Worm (Caenorhabditis elegans): ENCODE data around the gene clec-263.

Gene clec-263

ce11 chrV:20574314-20574713, at the start of gene clec-263:
clec-263 (plus strand) TSS chrV:20574614.
- TF ChIP-seq lin-13 (GFP tag; optimal IDR thresholded peaks at IDR 0.05): no peak
- TF ChIP-seq efl-1 (optimal IDR thresholded peaks at IDR 0.05): no peak
- TF ChIP-seq efl-1 (GFP tag; optimal IDR thresholded peaks at IDR 0.05 in 1 of 2): peak in 1 of 2 experiments; percentile 4

DNA sequence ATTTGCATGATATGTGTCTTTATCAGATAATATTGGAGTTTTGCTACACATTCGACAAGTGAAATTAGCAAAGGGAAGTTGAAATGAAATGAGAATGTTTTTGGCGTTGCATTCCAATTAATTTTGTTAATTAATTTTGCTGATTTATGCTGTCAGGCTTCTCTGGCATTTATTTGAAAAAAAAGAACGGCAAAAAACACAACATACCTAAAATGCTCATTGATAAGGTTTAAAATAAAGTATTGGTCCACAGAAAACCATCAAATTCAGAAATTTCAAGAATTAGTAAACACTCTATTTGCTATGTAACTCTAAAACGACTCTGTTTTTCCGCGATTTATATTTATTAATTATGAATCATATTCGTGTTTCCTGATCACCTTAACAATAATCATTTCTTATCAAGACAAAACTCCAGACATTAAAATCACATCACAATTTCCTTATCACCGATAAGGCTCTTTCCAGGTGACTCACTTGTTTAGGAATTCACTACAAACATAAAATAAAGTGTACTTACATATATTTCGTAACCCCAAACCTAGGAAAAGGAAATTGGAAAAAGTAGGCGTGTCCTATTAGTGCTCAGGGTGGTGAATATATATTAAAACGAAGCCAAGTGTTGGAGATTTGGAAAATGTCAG, 48.5 kb upstream of the clec-263 start, which contains the start of the genes srh-166 and Y38H6C.24:
Gene srh-166 (minus strand): TSS at position 51 of the 644 bp plus-strand sequence.
Gene Y38H6C.24 (plus strand): TSS at position 620 of the 644 bp plus-strand sequence.
- TF ChIP-seq swsn-7 (tag; optimal IDR thresholded peaks at IDR 0.05): no peak
- TF ChIP-seq lin-35 (GFP tag; optimal IDR thresholded peaks at IDR 0.05): no peak
- TF ChIP-seq nhr-20 (tag; optimal IDR thresholded peaks at IDR 0.05): peak; percentile 23
- TF ChIP-seq elt-2 (tag; optimal IDR thresholded peaks at IDR 0.05): peak; percentile 77
- TF ChIP-seq egl-13 (tag; optimal IDR thresholded peaks at IDR 0.05): no peak
- TF ChIP-seq nhr-77 (tag; optimal IDR thresholded peaks at IDR 0.05): no peak
- peak; percentile 86 for TF ChIP-seq pqm-1 (tag; optimal IDR thresholded peaks at IDR 0.05)

ce11 chrV:20527493-20527892, 46.9 kb upstream of the clec-263 start, which contains the start of gene Y38H6C.13:
Y38H6C.13 (plus strand) TSS chrV:20527793.
- TF ChIP-seq fkh-8 (tag; optimal IDR thresholded peaks at IDR 0.05) (peak; percentile 3), sox-4 (tag; optimal IDR thresholded peaks at IDR 0.05) (no peak)

DNA sequence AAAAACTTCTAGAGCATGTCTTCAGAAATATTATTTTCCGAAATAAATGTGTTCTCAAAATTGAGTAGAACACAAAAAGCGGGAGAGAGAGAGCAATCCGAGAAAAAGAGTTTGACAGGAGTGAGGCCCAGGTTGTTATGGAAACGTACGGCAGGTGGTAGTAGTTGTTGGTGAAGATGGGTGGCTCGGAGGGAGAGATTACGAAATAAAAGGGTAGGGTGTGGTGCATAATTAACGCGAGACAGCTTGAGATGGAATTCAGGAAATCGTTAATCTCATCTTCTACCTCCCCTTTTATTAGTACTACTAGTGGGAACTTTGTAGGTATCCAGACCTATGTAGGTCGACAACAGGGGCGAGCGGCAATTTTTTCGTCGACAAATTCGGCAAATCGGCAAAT, 40.3 kb upstream of the clec-263 start, which contains the start of gene famh-161:
Gene famh-161 (minus strand): TSS at position 101 of the 400 bp plus-strand sequence.
- peak; percentile 12 for TF ChIP-seq fkh-8 (tag; optimal IDR thresholded peaks at IDR 0.05)
- no peak for TF ChIP-seq sox-4 (tag; optimal IDR thresholded peaks at IDR 0.05)
- TF ChIP-seq pax-3 (tag; optimal IDR thresholded peaks at IDR 0.05): no peak
- TF ChIP-seq lsy-2 (tag; optimal IDR thresholded peaks at IDR 0.05): no peak
- TF ChIP-seq lir-3 (tag; optimal IDR thresholded peaks at IDR 0.05; ENCODE audit: poor library complexity): no peak
- TF ChIP-seq tbx-2 (tag; optimal IDR thresholded peaks at IDR 0.05): no peak
- TF ChIP-seq lin-39 (tag; optimal IDR thresholded peaks at IDR 0.05): no peak

ce11 chrV:20536208-20536607, 38.2 kb upstream of the clec-263 start, which contains the start of gene Y38H6C.15:
Y38H6C.15 (minus strand) TSS chrV:20536308.
- TF ChIP-seq alr-1 (tag; optimal IDR thresholded peaks at IDR 0.05; ENCODE audit: borderline replicate concordance): no peak
- no peak for TF ChIP-seq lin-39 (tag; optimal IDR thresholded peaks at IDR 0.05)
- no peak for TF ChIP-seq ama-1 (optimal IDR thresholded peaks at IDR 0.05)
- TF ChIP-seq skn-1 (tag; optimal IDR thresholded peaks at IDR 0.05): no peak
- no peak for TF ChIP-seq dpl-1 (GFP tag; optimal IDR thresholded peaks at IDR 0.05)
- no peak for TF ChIP-seq snpc-4 (tag; optimal IDR thresholded peaks at IDR 0.05)
- TF ChIP-seq unc-30 (tag; optimal IDR thresholded peaks at IDR 0.05): no peak
- no peak for TF ChIP-seq ceh-90 (tag; optimal IDR thresholded peaks at IDR 0.05)
- no peak for TF ChIP-seq xbp-1 (tag; optimal IDR thresholded peaks at IDR 0.05)
- no peak for TF ChIP-seq blmp-1 (tag; optimal IDR thresholded peaks at IDR 0.05)
- no peak for TF ChIP-seq elt-3 (tag; optimal IDR thresholded peaks at IDR 0.05)
- no peak for TF ChIP-seq C04F5.9 (tag; optimal IDR thresholded peaks at IDR 0.05)
- no peak for TF ChIP-seq nhr-28 (tag; optimal IDR thresholded peaks at IDR 0.05)
- TF ChIP-seq nhr-77 (tag; optimal IDR thresholded peaks at IDR 0.05): no peak

ce11 chrV:20539055-20539454, 35.4 kb upstream of the clec-263 start, which contains the start of gene Y38H6C.16:
Y38H6C.16 (minus strand) TSS chrV:20539347.
- peak; percentile 12 to 19 for TF ChIP-seq efl-1 (optimal IDR thresholded peaks at IDR 0.05)
- peak in 1 of 2 experiments; percentile 83 for TF ChIP-seq efl-1 (GFP tag; optimal IDR thresholded peaks at IDR 0.05 in 1 of 2)
- TF ChIP-seq snu-23 (GFP tag; optimal IDR thresholded peaks at IDR 0.05): peak; percentile 21
- TF ChIP-seq skn-1 (tag; optimal IDR thresholded peaks at IDR 0.05): no peak
- TF ChIP-seq nhr-47 (tag; optimal IDR thresholded peaks at IDR 0.05): peak; percentile 13
- peak; percentile 25 for TF ChIP-seq mep-1 (tag; optimal IDR thresholded peaks at IDR 0.05)
- TF ChIP-seq dsc-1 (tag; optimal IDR thresholded peaks at IDR 0.05): no peak
- peak in 1 of 3 experiments; percentile 25 for TF ChIP-seq dpl-1 (GFP tag; optimal IDR thresholded peaks at IDR 0.05)
- TF ChIP-seq lin-35 (GFP tag; optimal IDR thresholded peaks at IDR 0.05): peak in 1 of 2 experiments; percentile 20
- peak; percentile 14 for TF ChIP-seq xbp-1 (tag; optimal IDR thresholded peaks at IDR 0.05)
- TF ChIP-seq blmp-1 (tag; optimal IDR thresholded peaks at IDR 0.05): peak; percentile 67
- peak; percentile 16 for TF ChIP-seq F16B12.6 (tag; optimal IDR thresholded peaks at IDR 0.05)
- peak in 1 of 2 experiments; percentile 19 for TF ChIP-seq lsy-2 (tag; optimal IDR thresholded peaks at IDR 0.05)
- TF ChIP-seq sup-37 (GFP tag; optimal IDR thresholded peaks at IDR 0.05): no peak
- TF ChIP-seq nhr-85 (tag): peak; percentile 73
- TF ChIP-seq hlh-17 (GFP tag; optimal IDR thresholded peaks at IDR 0.05; ENCODE audit: borderline replicate concordance): no peak

Measured in whole organism, L1 larva.